Fruit fly (Drosophila melanogaster): ENCODE measurements around the gene Mcr.
A peak's percentile ranks its signal among the peaks of the same experiment; 100 is the strongest.

Mcr gene

DNA sequence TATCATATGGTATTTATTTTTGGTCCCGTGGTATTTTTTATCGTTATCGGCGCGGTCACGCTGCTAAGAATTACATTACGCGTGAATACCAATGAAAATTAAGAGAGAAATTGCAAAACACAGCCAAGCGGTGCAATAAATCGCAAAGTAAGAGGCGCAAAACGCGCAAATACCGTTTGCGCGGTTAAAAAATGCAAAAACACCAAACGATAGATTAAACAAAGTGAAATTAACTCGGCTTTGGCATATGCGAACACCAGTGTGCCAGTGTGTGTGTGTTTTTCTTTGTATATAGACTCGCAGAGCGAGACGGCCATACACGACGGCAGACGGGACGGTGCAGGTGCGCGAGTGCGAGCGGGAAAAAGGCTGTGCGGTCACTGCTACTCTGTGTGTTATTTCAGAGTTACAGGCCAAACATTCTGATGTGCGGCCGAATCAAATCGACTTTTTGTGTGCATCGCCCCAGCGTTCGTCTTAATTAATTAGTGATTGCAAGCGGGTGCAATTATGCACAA, 52.0 kb downstream of the Mcr start, which contains the start of gene Cka (continued):
- TF ChIP-seq Abd-B (GFP tag; optimal IDR thresholded peaks at IDR 0.05) (peak; percentile 11), unc-4 (GFP tag; IDR thresholded peaks at IDR 0.05; ENCODE audit: partially characterized antibody) (0 out of 2 replicates have a peak, but pooled peaks have one; percentile 11), bsh (GFP tag; optimal IDR thresholded peaks at IDR 0.05) (peak in 1 of 2 experiments; percentile 15), sd (tag; optimal IDR thresholded peaks at IDR 0.05) (peak; percentile 68), NfI (GFP tag; optimal IDR thresholded peaks at IDR 0.05) (peak; percentile 34), CG7372 (GFP tag; IDR thresholded peaks at IDR 0.05) (0 out of 2 replicates have a peak, but pooled peaks have one; percentile 35), lab (GFP tag; optimal IDR thresholded peaks at IDR 0.05) (peak; percentile 46), CG8478 (optimal IDR thresholded peaks at IDR 0.05) (peak; percentile 97), ftz-f1 (GFP tag; optimal IDR thresholded peaks at IDR 0.05) (peak; percentile 69), Ravus (GFP tag; IDR thresholded peaks at IDR 0.05) (no peak), CG2875 (GFP tag; optimal IDR thresholded peaks at IDR 0.05) (peak; percentile 20), nerfin-1 (tag; optimal IDR thresholded peaks at IDR 0.05) (peak; percentile 80), CG34422 (GFP tag; IDR thresholded peaks at IDR 0.05) (peak; percentile 85), NFAT (GFP tag; IDR thresholded peaks at IDR 0.05) (no peak; the same call in 1 of the 2 replicates), cg (GFP tag; optimal IDR thresholded peaks at IDR 0.05) (peak; percentile 97)

DNA sequence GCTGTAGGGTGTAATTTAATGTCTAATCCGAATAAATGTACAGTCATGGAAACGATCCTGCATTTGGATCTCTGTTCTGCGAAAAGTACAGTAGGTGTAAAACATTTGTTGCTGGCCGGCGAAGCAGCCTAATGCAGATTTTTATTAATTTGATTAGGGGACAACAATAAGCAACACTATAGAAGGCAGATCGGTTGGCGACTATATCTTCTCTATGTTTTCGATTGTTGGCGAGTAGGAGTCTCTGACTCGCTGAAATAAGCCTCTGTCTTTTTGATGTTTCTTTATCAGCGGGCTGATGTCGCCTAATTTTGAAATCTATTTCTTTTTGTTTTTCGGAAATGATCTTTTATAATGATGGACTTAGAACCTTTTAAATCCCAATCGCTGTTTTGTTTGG, 52.7 kb downstream of the Mcr start:
- TF ChIP-seq E2f1 (GFP tag; IDR thresholded peaks at IDR 0.05): no peak
- no peak for TF ChIP-seq CG13123 (GFP tag; optimal IDR thresholded peaks at IDR 0.05)
- TF ChIP-seq CG9437 (GFP tag; optimal IDR thresholded peaks at IDR 0.05): no peak
- 0 out of 3 replicates have a peak, but pooled peaks have one; percentile 8 for TF ChIP-seq CG34224 (GFP tag; IDR thresholded peaks at IDR 0.05; ENCODE audit: partially characterized antibody)
- peak; percentile 40 for TF ChIP-seq CG13287 (GFP tag; IDR thresholded peaks at IDR 0.05; ENCODE audit: partially characterized antibody)
- peak; percentile 62 for TF ChIP-seq Med (GFP tag)
- 0 out of 2 replicates have a peak, but pooled peaks have one; percentile 20 for TF ChIP-seq bbx (GFP tag; IDR thresholded peaks at IDR 0.05; ENCODE audit: partially characterized antibody)
- TF ChIP-seq da (GFP tag; optimal IDR thresholded peaks at IDR 0.05): no peak
- no peak for TF ChIP-seq CG12236 (GFP tag; optimal IDR thresholded peaks at IDR 0.05)
- TF ChIP-seq CG31388 (GFP tag; optimal IDR thresholded peaks at IDR 0.05): no peak
- TF ChIP-seq CG12155 (GFP tag; optimal IDR thresholded peaks at IDR 0.05): peak; percentile 95
- no peak for TF ChIP-seq HLHmδ (GFP tag; optimal IDR thresholded peaks at IDR 0.05)
- TF ChIP-seq amos (GFP tag; IDR thresholded peaks at IDR 0.05; ENCODE audit: partially characterized antibody): peak; percentile 43; the same call in 1 of the 2 replicates
- TF ChIP-seq CG5953 (GFP tag; IDR thresholded peaks at IDR 0.05): no peak
- TF ChIP-seq stc (GFP tag; IDR thresholded peaks at IDR 0.05): peak; percentile 34; the same call in 1 of the 2 replicates
- TF ChIP-seq Tbp (GFP tag; optimal IDR thresholded peaks at IDR 0.05): no peak
- no peak for TF ChIP-seq gce (GFP tag; IDR thresholded peaks at IDR 0.05)
- no peak for TF ChIP-seq ssp (GFP tag; IDR thresholded peaks at IDR 0.05)
- TF ChIP-seq hbn (GFP tag; IDR thresholded peaks at IDR 0.05; ENCODE audit: partially characterized antibody): no peak
- TF ChIP-seq Scr (GFP tag; IDR thresholded peaks at IDR 0.05; ENCODE audit: partially characterized antibody): peak; percentile 59
- no peak for TF ChIP-seq D19A (tag; optimal IDR thresholded peaks at IDR 0.05)
- no peak for TF ChIP-seq bigmax (GFP tag; optimal IDR thresholded peaks at IDR 0.05)
- peak; percentile 28; the same call in 1 of the 4 replicates for TF ChIP-seq Dll (GFP tag; IDR thresholded peaks at IDR 0.05; ENCODE audit: partially characterized antibody)
- peak; percentile 17; the same call in 1 of the 3 replicates for TF ChIP-seq knrl (GFP tag; IDR thresholded peaks at IDR 0.05; ENCODE audit: partially characterized antibody)
- TF ChIP-seq CG9932 (GFP tag; IDR thresholded peaks at IDR 0.05): peak; percentile 15; the same call in 1 of the 2 replicates
- TF ChIP-seq Sry-δ (GFP tag; optimal IDR thresholded peaks at IDR 0.05): peak; percentile 58
- TF ChIP-seq CG11560 (tag; IDR thresholded peaks at IDR 0.05): no peak
- peak; percentile 37 for TF ChIP-seq unc-4 (GFP tag; IDR thresholded peaks at IDR 0.05; ENCODE audit: partially characterized antibody)
